Worm (Caenorhabditis elegans): ENCODE results near the gene R102.2.
A peak's percentile ranks its signal among the peaks of the same experiment; 100 is the strongest.

Gene R102.2

DNA sequence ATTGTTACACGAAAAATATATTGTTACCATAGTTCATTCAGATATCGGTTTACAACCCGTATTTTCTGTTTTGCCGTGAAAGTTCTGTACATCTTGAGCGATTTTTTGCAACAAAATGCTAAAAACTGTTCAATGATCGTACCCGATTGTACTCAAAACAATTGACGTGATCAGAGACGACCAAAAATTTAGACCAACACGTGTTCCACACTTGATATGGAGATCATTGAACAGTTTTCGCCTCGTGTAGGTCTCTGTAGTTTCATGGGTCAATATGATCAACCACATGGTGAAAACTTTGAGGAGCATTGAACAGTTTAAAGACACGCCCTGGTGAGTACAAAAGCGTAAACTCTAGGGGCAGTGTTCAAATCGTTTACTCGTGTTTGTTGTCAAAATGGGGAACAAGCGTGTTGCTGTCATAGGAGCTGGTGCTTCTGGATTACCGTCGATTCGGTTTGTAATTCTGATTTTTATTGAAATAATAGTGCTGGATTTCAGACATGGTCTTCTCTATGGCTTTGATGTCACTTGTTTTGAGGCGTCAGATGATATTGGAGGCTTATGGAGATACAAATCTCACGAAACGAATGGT, 5.2 kb upstream of the R102.2 start, which contains the start of gene fmo-2:
Gene fmo-2, plus strand, starts transcription at position 370 of the 595 bp plus-strand sequence.
- TF ChIP-seq nhr-28 (tag; optimal IDR thresholded peaks at IDR 0.05) (peak; percentile 76), lim-7 (GFP tag; IDR thresholded peaks at IDR 0.05) (no peak), spr-3 (GFP tag; optimal IDR thresholded peaks at IDR 0.05) (no peak), nhr-11 (tag; optimal IDR thresholded peaks at IDR 0.05) (no peak), sdz-12 (GFP tag; optimal IDR thresholded peaks at IDR 0.05) (no peak), cey-2 (tag; optimal IDR thresholded peaks at IDR 0.05; ENCODE audit: borderline replicate concordance, insufficient read depth) (no peak), zfp-3 (GFP tag; conservative IDR thresholded peaks at IDR 0.05) (no peak), ctbp-1 (GFP tag; IDR thresholded peaks at IDR 0.05) (no peak), spr-1 (tag; optimal IDR thresholded peaks at IDR 0.05) (no peak), mdl-1 (tag; optimal IDR thresholded peaks at IDR 0.05) (peak in 1 of 2 experiments; percentile 74), vab-7 (GFP tag; IDR thresholded peaks at IDR 0.05) (no peak), mxl-3 (GFP tag; optimal IDR thresholded peaks at IDR 0.05) (peak; percentile 80), D1046.2 (GFP tag; IDR thresholded peaks at IDR 0.05) (no peak), fkh-10 (GFP tag; optimal IDR thresholded peaks at IDR 0.05) (no peak), hlh-30 (tag; optimal IDR thresholded peaks at IDR 0.05; ENCODE audit: insufficient read depth) (no peak), nhr-48 (tag; optimal IDR thresholded peaks at IDR 0.05) (no peak), hlh-11 (tag; optimal IDR thresholded peaks at IDR 0.05) (no peak), fos-1 (tag; optimal IDR thresholded peaks at IDR 0.05) (no peak), Y105C5A.15 (GFP tag; IDR thresholded peaks at IDR 0.05) (no peak), dve-1 (tag; optimal IDR thresholded peaks at IDR 0.05; ENCODE audit: insufficient read depth) (no peak), snpc-1.2 (GFP tag; IDR thresholded peaks at IDR 0.05) (no peak), madf-9 (GFP tag; conservative IDR thresholded peaks at IDR 0.05) (no peak), hif-1 (tag; optimal IDR thresholded peaks at IDR 0.05) (no peak), ceh-82 (tag; optimal IDR thresholded peaks at IDR 0.05) (no peak), Y75B8A.6 (GFP tag; IDR thresholded peaks at IDR 0.05) (no peak), saeg-2 (GFP tag; IDR thresholded peaks at IDR 0.05) (no peak), F10B5.3 (tag; optimal IDR thresholded peaks at IDR 0.05) (no peak), pqm-1 (tag; optimal IDR thresholded peaks at IDR 0.05) (no peak), nhr-6 (tag; optimal IDR thresholded peaks at IDR 0.05) (no peak), daf-12 (tag; optimal IDR thresholded peaks at IDR 0.05) (no peak), lin-15B (tag; optimal IDR thresholded peaks at IDR 0.05) (no peak), lsy-2 (tag; optimal IDR thresholded peaks at IDR 0.05) (no peak), tra-1 (GFP tag; IDR thresholded peaks at IDR 0.05) (0 out of 2 replicates have a peak, but pooled peaks have one; percentile 28), set-16 (GFP tag; IDR thresholded peaks at IDR 0.05) (no peak), ceh-32 (tag; optimal IDR thresholded peaks at IDR 0.05; ENCODE audit: poor library complexity) (no peak), ceh-28 (tag; optimal IDR thresholded peaks at IDR 0.05) (no peak), ceh-44 (GFP tag; IDR thresholded peaks at IDR 0.05) (no peak), skn-1 (tag; optimal IDR thresholded peaks at IDR 0.05) (no peak), aha-1 (tag) (peak; percentile 82), pha-4 (GFP tag; IDR thresholded peaks at IDR 0.05) (no peak), pha-4 (tag; optimal IDR thresholded peaks at IDR 0.05) (no peak), lin-38 (GFP tag; IDR thresholded peaks at IDR 0.05) (no peak), gei-8 (GFP tag; optimal IDR thresholded peaks at IDR 0.05) (no peak), ZK337.2 (GFP tag; IDR thresholded peaks at IDR 0.05) (no peak), unc-62 (GFP tag; optimal IDR thresholded peaks at IDR 0.05 in 1 of 2) (peak in 1 of 2 experiments; percentile 99), unc-62 (tag; optimal IDR thresholded peaks at IDR 0.05) (no peak), ZK546.5 (tag; optimal IDR thresholded peaks at IDR 0.05) (no peak), nhr-42 (GFP tag; IDR thresholded peaks at IDR 0.05) (no peak), dmd-6 (GFP tag; IDR thresholded peaks at IDR 0.05) (0 out of 2 replicates have a peak, but pooled peaks have one; percentile 31), lin-13 (GFP tag; optimal IDR thresholded peaks at IDR 0.05) (no peak), ama-1 (optimal IDR thresholded peaks at IDR 0.05) (no peak), ceh-20 (GFP tag; IDR thresholded peaks at IDR 0.05) (no peak)

All from whole organism, L4 larva.